Worm (Caenorhabditis elegans) whole organism, young adult: ENCODE results near the gene B0462.4.

Experiments
- B0035.1 ChIP-seq: sonication (generic microtip); optimal IDR thresholded peaks from 2 replicates; lab custom pipeline; 2016; ENCODE audit warnings: missing genetic modification characterization, mild to moderate bottlenecking, missing compliant biosample characterization, missing genotype, missing genetic modification reagents
- C06A6.2 ChIP-seq: fragments of 200-800 bp; sonication (Bioruptor generic); conservative IDR thresholded peaks from 2 replicates; pipeline ENCODE4 v1.3.6; 2022; ENCODE audit warnings: missing genetic modification characterization, missing compliant biosample characterization
- D2030.7 ChIP-seq: fragments of 200-800 bp; sonication (Bioruptor generic); IDR thresholded peaks from 2 replicates; pipeline ENCODE4 v1.3.6; 2022; ENCODE audit warnings: missing genetic modification reagents, missing genetic modification characterization, missing compliant biosample characterization
- F22D6.2 ChIP-seq: sonication (generic microtip); optimal IDR thresholded peaks from 2 replicates; lab custom pipeline; 2016; ENCODE audit warnings: mild to moderate bottlenecking, missing genetic modification characterization, missing compliant biosample characterization
- F33H1.4 ChIP-seq: fragments of 200-800 bp; sonication (Bioruptor generic); IDR thresholded peaks from 2 replicates; pipeline ENCODE4 v1.3.6; 2022; ENCODE audit warnings: missing genetic modification reagents, missing genetic modification characterization, missing compliant biosample characterization
- F39B2.1 ChIP-seq: fragments of 200-800 bp; sonication (Bioruptor generic); IDR thresholded peaks from 2 replicates; pipeline ENCODE4 v1.3.6; 2022; ENCODE audit warnings: missing genetic modification reagents, missing genetic modification characterization, missing compliant biosample characterization
- F55B11.4 ChIP-seq: sonication (generic microtip); optimal IDR thresholded peaks from 2 replicates; lab custom pipeline; 2016; ENCODE audit warnings: missing compliant biosample characterization, missing genetic modification characterization, borderline replicate concordance; ENCODE audit not compliant: insufficient read depth
- K11D2.4 ChIP-seq: fragments of 200-800 bp; sonication (Bioruptor generic); IDR thresholded peaks from 2 replicates; pipeline ENCODE4 v1.3.6; 2022; ENCODE audit warnings: missing genetic modification reagents, missing genetic modification characterization, missing compliant biosample characterization
- Y53F4B.3 ChIP-seq: fragments of 200-800 bp; sonication (Bioruptor generic); IDR thresholded peaks from 2 replicates; pipeline ENCODE4 v1.3.6; 2022; ENCODE audit warnings: missing genetic modification reagents, missing genetic modification characterization, missing compliant biosample characterization
- Y53G8AR.9 ChIP-seq: fragments of 200-800 bp; sonication (Bioruptor generic); conservative IDR thresholded peaks from 2 replicates; pipeline ENCODE4 v1.3.6; 2022; ENCODE audit warnings: missing genetic modification reagents, missing genetic modification characterization, missing compliant biosample characterization
- Y95B8A.8 ChIP-seq: fragments of 200-800 bp; sonication (Bioruptor generic); IDR thresholded peaks from 2 replicates; pipeline ENCODE4 v1.3.6; 2022; ENCODE audit warnings: missing genetic modification reagents, missing genetic modification characterization, missing compliant biosample characterization
- ZK185.1 ChIP-seq: sonication (generic microtip); optimal IDR thresholded peaks from 2 replicates; lab custom pipeline; 2016; ENCODE audit warnings: mild to moderate bottlenecking, missing genetic modification characterization, missing compliant biosample characterization; ENCODE audit not compliant: poor library complexity, severe bottlenecking
- akir-1 ChIP-seq: fragments of 200-800 bp; sonication (Bioruptor generic); optimal IDR thresholded peaks from 2 replicates; lab custom pipeline; 2018; ENCODE audit warnings: mild to moderate bottlenecking, missing genetic modification characterization, moderate library complexity, missing compliant biosample characterization
- aptf-3 ChIP-seq: fragments of 200-800 bp; sonication (Bioruptor generic); IDR thresholded peaks from 2 replicates; pipeline ENCODE4 v1.3.6; 2022; ENCODE audit warnings: missing genetic modification characterization, missing compliant biosample characterization
- attf-3 ChIP-seq: fragments of 200-800 bp; sonication (Bioruptor generic); conservative IDR thresholded peaks from 2 replicates; pipeline ENCODE4 v1.3.6; 2022; ENCODE audit warnings: missing genetic modification reagents, missing genetic modification characterization, missing compliant biosample characterization
- bed-1 ChIP-seq: fragments of 200-800 bp; sonication (Bioruptor generic); IDR thresholded peaks from 2 replicates; pipeline ENCODE4 v1.3.6; 2022; ENCODE audit warnings: missing genetic modification reagents, missing genetic modification characterization, missing compliant biosample characterization
- cebp-2 ChIP-seq: fragments of 200-800 bp; sonication (Bioruptor generic); IDR thresholded peaks from 2 replicates; pipeline ENCODE4 v1.3.6; 2022; ENCODE audit warnings: missing genetic modification characterization, missing compliant biosample characterization
- ceh-27 ChIP-seq: fragments of 200-800 bp; sonication (Bioruptor generic); optimal IDR thresholded peaks from 2 replicates; lab custom pipeline; 2018; ENCODE audit warnings: mild to moderate bottlenecking, missing genetic modification characterization, moderate library complexity, missing compliant biosample characterization
- ceh-79 ChIP-seq: sonication (generic microtip); optimal IDR thresholded peaks from 2 replicates; lab custom pipeline; 2017; ENCODE audit warnings: mild to moderate bottlenecking, missing genetic modification characterization, missing compliant biosample characterization
- dpff-1 ChIP-seq: sonication (generic microtip); optimal IDR thresholded peaks from 2 replicates; lab custom pipeline; 2017; ENCODE audit warnings: mild to moderate bottlenecking, missing genetic modification characterization, missing compliant biosample characterization
- dpl-1 ChIP-seq: fragments of 150-350 bp; optimal IDR thresholded peaks from 2 replicates; lab custom pipeline; 2014; ENCODE audit warnings: missing biosample characterization, missing genetic modification reagents, missing genetic modification characterization
- egl-18 ChIP-seq: fragments of 200-800 bp; sonication (Bioruptor generic); IDR thresholded peaks from 2 replicates; pipeline ENCODE4 v1.3.6; 2022; ENCODE audit warnings: missing genetic modification reagents, missing genetic modification characterization, missing compliant biosample characterization
- hmg-1.2 ChIP-seq: fragments of 200-800 bp; sonication (Bioruptor generic); IDR thresholded peaks from 2 replicates; pipeline ENCODE4 v1.3.6; 2022; ENCODE audit warnings: missing genetic modification reagents, missing genetic modification characterization, missing compliant biosample characterization
- hsf-1 ChIP-seq: fragments of 200-800 bp; sonication (Bioruptor generic); IDR thresholded peaks from 2 replicates; pipeline ENCODE4 v1.3.6; 2022; ENCODE audit warnings: missing genetic modification reagents, missing genetic modification characterization, missing compliant biosample characterization
- let-607 ChIP-seq, 2 experiments: fragments of 200-800 bp in 1 of 2; sonication (Bioruptor generic) in 1 of 2; sonication (generic microtip) in 1 of 2; optimal IDR thresholded peaks; 2 replicates each; lab custom pipeline; 2016 to 2018; ENCODE audit warnings: mild to moderate bottlenecking in 2 of 2, missing compliant biosample characterization in 2 of 2, missing genetic modification characterization in 2 of 2, moderate library complexity in 2 of 2, missing genotype in 1 of 2
- lin-26 ChIP-seq: fragments of 200-800 bp; sonication (Bioruptor generic); IDR thresholded peaks from 2 replicates; pipeline ENCODE4 v1.3.6; 2022; ENCODE audit warnings: missing genetic modification reagents, missing genetic modification characterization, missing compliant biosample characterization
- mel-28 ChIP-seq: sonication (generic microtip); optimal IDR thresholded peaks from 2 replicates; lab custom pipeline; 2016; ENCODE audit warnings: borderline replicate concordance, mild to moderate bottlenecking, missing genetic modification characterization, missing compliant biosample characterization
- mes-4 ChIP-seq: sonication (generic microtip); optimal IDR thresholded peaks from 2 replicates; lab custom pipeline; 2016; ENCODE audit warnings: missing genotype, missing genetic modification characterization, missing compliant biosample characterization
- nhr-120 ChIP-seq: fragments of 200-800 bp; sonication (Bioruptor generic); IDR thresholded peaks from 2 replicates; pipeline ENCODE4 v1.3.6; 2022; ENCODE audit warnings: missing genetic modification characterization, missing compliant biosample characterization
- nhr-179 ChIP-seq: sonication (generic microtip); optimal IDR thresholded peaks from 2 replicates; lab custom pipeline; 2016; ENCODE audit warnings: mild to moderate bottlenecking, missing genetic modification characterization, missing compliant biosample characterization
- nhr-27 ChIP-seq: fragments of 200-800 bp; sonication (Bioruptor generic); optimal IDR thresholded peaks from 2 replicates; lab custom pipeline; 2018; ENCODE audit warnings: mild to moderate bottlenecking, missing genetic modification characterization, moderate library complexity, missing compliant biosample characterization
- nhr-90 ChIP-seq: sonication (generic microtip); optimal IDR thresholded peaks from 2 replicates; lab custom pipeline; 2016; ENCODE audit warnings: missing genotype, mild to moderate bottlenecking, missing genetic modification characterization, missing compliant biosample characterization
- rpc-1 ChIP-seq, 2 experiments: fragments of 150-350 bp in 1 of 2; sonication (generic microtip) in 1 of 2; optimal IDR thresholded peaks; 2 replicates each; lab custom pipeline; 2014 to 2018; ENCODE audit warnings: missing biosample characterization in 1 of 2, missing genetic modification characterization in 1 of 2, missing genetic modification reagents in 1 of 2, missing genotype in 1 of 2
- sea-2 ChIP-seq: fragments of 200-800 bp; sonication (Bioruptor generic); IDR thresholded peaks from 2 replicates; pipeline ENCODE4 v1.3.6; 2022; ENCODE audit warnings: missing genetic modification characterization, missing compliant biosample characterization
- somi-1 ChIP-seq: fragments of 200-800 bp; sonication (Bioruptor generic); optimal IDR thresholded peaks from 2 replicates; lab custom pipeline; 2018; ENCODE audit warnings: mild to moderate bottlenecking, missing genetic modification characterization, missing compliant biosample characterization
- tbp1 ChIP-seq: fragments of 200-800 bp; sonication (Bioruptor generic); optimal IDR thresholded peaks from 2 replicates; lab custom pipeline; 2018; ENCODE audit warnings: mild to moderate bottlenecking, missing genetic modification characterization, missing compliant biosample characterization
- unc-130 ChIP-seq: sonication (generic microtip); optimal IDR thresholded peaks from 2 replicates; lab custom pipeline; 2016; ENCODE audit warnings: missing genetic modification reagents, missing genetic modification characterization, missing compliant biosample characterization
- xnd-1 ChIP-seq: sonication (generic microtip); optimal IDR thresholded peaks from 2 replicates; lab custom pipeline; 2016; ENCODE audit warnings: missing genotype, missing genetic modification reagents, missing genetic modification characterization, missing compliant biosample characterization
- zfh-2 ChIP-seq: fragments of 200-800 bp; sonication (Bioruptor generic); conservative IDR thresholded peaks from 2 replicates; pipeline ENCODE4 v1.3.6; 2022; ENCODE audit warnings: missing genetic modification reagents, missing genetic modification characterization, missing compliant biosample characterization
- ztf-28 ChIP-seq: fragments of 200-800 bp; sonication (Bioruptor generic); IDR thresholded peaks from 2 replicates; pipeline ENCODE4 v1.3.6; 2022; ENCODE audit warnings: missing genetic modification reagents, missing genetic modification characterization, missing compliant biosample characterization
- ztf-3 ChIP-seq: fragments of 200-800 bp; sonication (Bioruptor generic); optimal IDR thresholded peaks from 2 replicates; lab custom pipeline; 2018; ENCODE audit warnings: mild to moderate bottlenecking, missing genetic modification characterization, missing compliant biosample characterization

Gene B0462.4

ce11 chrV:18364558-18364957 lies 33.6 kb upstream of the B0462.4 start, which contains the start of gene C08E8.9:
C08E8.9 (plus strand) TSS chrV:18364858.
- no peak for TF ChIP-seq C06A6.2 (GFP tag; lab: Robert Waterston, UW)
- TF ChIP-seq ztf-28 (GFP tag; lab: Robert Waterston, UW): no peak
- no peak for TF ChIP-seq mel-28
- TF ChIP-seq hsf-1 (GFP tag; lab: Robert Waterston, UW): no peak
- TF ChIP-seq lin-26 (GFP tag; lab: Robert Waterston, UW): no peak
- TF ChIP-seq zfh-2 (GFP tag; lab: Robert Waterston, UW): no peak
- TF ChIP-seq cebp-2 (GFP tag; lab: Robert Waterston, UW): no peak
- no peak for TF ChIP-seq Y53F4B.3 (GFP tag; lab: Robert Waterston, UW)
- TF ChIP-seq tbp1 (GFP tag; lab: Kevin White, UChicago): no peak
- TF ChIP-seq ztf-3 (GFP tag; lab: Kevin White, UChicago): no peak
- no peak for TF ChIP-seq bed-1 (GFP tag; lab: Robert Waterston, UW)
- no peak for TF ChIP-seq F33H1.4 (GFP tag; lab: Robert Waterston, UW)
- no peak for TF ChIP-seq mes-4 (tag; lab: Kevin White, UChicago)
- no peak for TF ChIP-seq aptf-3 (GFP tag; lab: Robert Waterston, UW)
- TF ChIP-seq dpl-1 (GFP tag; lab: Kevin White, UChicago): no peak
- no peak for TF ChIP-seq B0035.1 (tag; lab: Kevin White, UChicago)
- TF ChIP-seq, all 124 proteins: peak for 0

DNA sequence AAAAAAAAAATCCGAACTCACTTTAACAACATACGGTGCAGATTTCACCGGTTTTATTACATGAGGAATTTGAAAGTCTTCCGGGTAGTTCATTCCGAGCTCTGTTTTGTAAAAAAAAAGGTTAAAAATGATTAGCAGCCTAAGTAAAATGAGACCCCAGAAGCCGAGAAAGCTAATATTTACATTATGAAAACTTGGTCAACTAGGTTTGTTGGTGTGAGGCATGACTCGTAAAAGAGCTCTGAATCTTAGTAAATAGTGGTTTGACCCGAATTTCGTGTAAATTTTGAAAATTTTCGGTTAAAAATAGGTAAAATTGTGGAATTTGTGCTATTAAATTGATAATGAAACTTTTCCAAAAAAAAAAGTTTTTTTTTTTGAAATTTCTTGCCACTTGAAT lies 31.4 kb upstream of the B0462.4 start, which contains the start of gene C08E8.1:
Gene C08E8.1 (minus strand): TSS at position 101 of the 400 bp plus-strand sequence.
- TF ChIP-seq ceh-79 (tag; lab: Kevin White, UChicago) (no peak), let-607 (tag; optimal IDR thresholded peaks at IDR 0.05; lab: Kevin White, UChicago) (no peak), Y53G8AR.9 (GFP tag; lab: Robert Waterston, UW) (no peak), nhr-27 (no peak), F22D6.2 (tag; lab: Kevin White, UChicago) (no peak), nhr-90 (tag; lab: Kevin White, UChicago) (no peak), xnd-1 (tag; lab: Kevin White, UChicago) (no peak), nhr-179 (tag; lab: Kevin White, UChicago) (no peak), hmg-1.2 (GFP tag; lab: Robert Waterston, UW) (no peak), dpff-1 (tag; lab: Kevin White, UChicago) (no peak), cebp-2 (GFP tag; lab: Robert Waterston, UW) (no peak), Y95B8A.8 (GFP tag; lab: Robert Waterston, UW) (no peak)

ce11 chrV:18359888-18360287 lies 28.9 kb upstream of the B0462.4 start, which contains the start of gene C08E8.5:
C08E8.5 (minus strand) TSS chrV:18359988.
- TF ChIP-seq K11D2.4 (GFP tag; lab: Robert Waterston, UW): no peak

ce11 chrV:18355742-18356141 lies 24.8 kb upstream of the B0462.4 start, which contains the start of gene C08E8.2:
C08E8.2 (minus strand) TSS chrV:18355842.
- no peak for TF ChIP-seq K11D2.4 (GFP tag; lab: Robert Waterston, UW)
- no peak for TF ChIP-seq lin-26 (GFP tag; lab: Robert Waterston, UW)
- TF ChIP-seq hsf-1 (GFP tag; lab: Robert Waterston, UW): no peak
- no peak for TF ChIP-seq unc-130 (GFP tag; lab: Kevin White, UChicago)
- TF ChIP-seq F39B2.1 (GFP tag; lab: Robert Waterston, UW): no peak
- TF ChIP-seq rpc-1 (optimal IDR thresholded peaks at IDR 0.05; lab: Kevin White, UChicago): no peak
- TF ChIP-seq rpc-1 (tag; optimal IDR thresholded peaks at IDR 0.05; lab: Kevin White, UChicago): no peak
- TF ChIP-seq sea-2 (GFP tag; lab: Robert Waterston, UW): no peak
- TF ChIP-seq akir-1: no peak
- TF ChIP-seq nhr-120 (GFP tag; lab: Robert Waterston, UW): no peak
- no peak for TF ChIP-seq ZK185.1 (tag; lab: Kevin White, UChicago)
- no peak for TF ChIP-seq ceh-27 (GFP tag; lab: Kevin White, UChicago)
- TF ChIP-seq egl-18 (GFP tag; lab: Robert Waterston, UW): no peak
- TF ChIP-seq D2030.7 (GFP tag; lab: Robert Waterston, UW): no peak
- no peak for TF ChIP-seq F55B11.4 (tag; lab: Kevin White, UChicago)
- TF ChIP-seq attf-3 (GFP tag; lab: Robert Waterston, UW): no peak
- no peak for TF ChIP-seq cebp-2 (GFP tag; lab: Robert Waterston, UW)
- no peak for TF ChIP-seq somi-1
- TF ChIP-seq, all 124 proteins: peak for 0
